Fruit fly (Drosophila melanogaster): ENCODE measurements around the gene ymp.

ymp gene

dm6 chr3R:25633865-25634460 lies 25.0 kb upstream of the ymp start:
- TF ChIP-seq Sin3A (optimal IDR thresholded peaks at IDR 0.05) (no peak), h (optimal IDR thresholded peaks at IDR 0.05) (no peak), insv (optimal IDR thresholded peaks at IDR 0.05) (no peak), ttk (optimal IDR thresholded peaks at IDR 0.05) (no peak), psq (optimal IDR thresholded peaks at IDR 0.05) (no peak), Myc (optimal IDR thresholded peaks at IDR 0.05) (no peak)

DNA sequence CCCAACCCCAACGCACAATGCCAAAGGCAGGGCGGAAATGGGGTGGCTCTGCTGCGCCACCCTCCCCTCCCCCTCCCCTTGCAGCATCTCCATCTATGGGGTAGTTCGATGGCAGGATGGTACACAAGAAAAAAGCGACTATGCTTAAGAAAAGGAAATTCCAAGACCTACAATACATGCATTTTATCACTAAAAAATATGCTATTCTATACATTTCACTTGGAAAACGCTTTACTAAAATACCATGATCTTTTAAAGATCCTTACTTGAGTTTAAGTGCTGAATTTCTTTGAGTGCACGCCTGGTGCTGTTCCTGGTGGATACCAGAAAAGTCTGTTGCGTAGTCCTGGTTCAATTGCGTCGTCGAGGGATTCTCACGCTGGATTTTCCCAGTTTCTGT lies 22.2 kb upstream of the ymp start:
- TF ChIP-seq psq (optimal IDR thresholded peaks at IDR 0.05) (no peak), Sin3A (optimal IDR thresholded peaks at IDR 0.05) (no peak), h (optimal IDR thresholded peaks at IDR 0.05) (no peak), ttk (optimal IDR thresholded peaks at IDR 0.05) (no peak), insv (optimal IDR thresholded peaks at IDR 0.05) (no peak), Myc (optimal IDR thresholded peaks at IDR 0.05) (no peak)

dm6 chr3R:25630541-25630940 lies 21.6 kb upstream of the ymp start:
- no peak for TF ChIP-seq psq (optimal IDR thresholded peaks at IDR 0.05)
- no peak for TF ChIP-seq insv (optimal IDR thresholded peaks at IDR 0.05)
- no peak for TF ChIP-seq ttk (optimal IDR thresholded peaks at IDR 0.05)
- no peak for TF ChIP-seq h (optimal IDR thresholded peaks at IDR 0.05)
- no peak for TF ChIP-seq Sin3A (optimal IDR thresholded peaks at IDR 0.05)
- no peak for TF ChIP-seq Myc (optimal IDR thresholded peaks at IDR 0.05)

- TF ChIP-seq ttk (optimal IDR thresholded peaks at IDR 0.05) (no peak), Myc (optimal IDR thresholded peaks at IDR 0.05) (no peak), insv (optimal IDR thresholded peaks at IDR 0.05) (no peak), Sin3A (optimal IDR thresholded peaks at IDR 0.05) (no peak), psq (optimal IDR thresholded peaks at IDR 0.05) (no peak), h (optimal IDR thresholded peaks at IDR 0.05) (no peak)
Observed at dm6 chr3R:25628657-25629056, 19.7 kb upstream of the ymp start.

dm6 chr3R:25626625-25627275 lies 17.8 kb upstream of the ymp start, which contains the start of gene Ssadh:
Gene Ssadh (minus strand): TSS chr3R:25626924.
- TF ChIP-seq ttk (optimal IDR thresholded peaks at IDR 0.05), result no peak
- no peak for TF ChIP-seq h (optimal IDR thresholded peaks at IDR 0.05)
- no peak for TF ChIP-seq Sin3A (optimal IDR thresholded peaks at IDR 0.05)
- TF ChIP-seq Myc (optimal IDR thresholded peaks at IDR 0.05), result no peak
- no peak for TF ChIP-seq insv (optimal IDR thresholded peaks at IDR 0.05)
- TF ChIP-seq psq (optimal IDR thresholded peaks at IDR 0.05), result no peak

DNA sequence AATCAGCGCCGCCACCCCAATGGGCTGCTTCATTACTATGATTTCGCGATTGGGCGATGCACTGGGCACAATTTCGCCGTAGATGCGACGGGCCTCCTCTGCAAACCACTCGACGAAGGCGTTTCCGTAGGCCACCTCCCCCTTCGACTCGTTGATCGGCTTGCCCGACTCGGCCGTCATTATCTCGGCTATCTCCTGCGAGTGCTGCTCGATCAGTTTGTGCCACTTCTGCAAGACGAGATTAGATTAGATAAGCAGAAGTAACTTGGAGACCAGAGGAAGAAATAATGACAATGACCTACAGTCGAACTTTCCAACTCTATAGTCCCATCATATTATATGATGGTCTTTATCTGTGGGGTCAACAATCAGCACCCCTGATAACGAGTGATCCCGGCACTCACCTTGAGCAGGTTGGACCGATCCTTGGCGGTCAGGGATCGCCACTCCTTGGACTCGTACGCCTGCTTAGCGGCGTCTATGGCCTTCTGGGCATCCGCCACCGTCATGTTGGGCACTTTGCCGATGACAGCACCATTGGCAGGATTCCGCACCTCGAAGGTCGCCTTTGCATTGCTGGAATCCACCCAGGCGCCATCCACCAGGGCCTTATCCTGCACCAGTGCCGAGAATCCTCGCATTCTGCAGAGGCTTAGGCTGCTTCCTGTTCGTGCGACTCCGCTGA lies 17.2 kb upstream of the ymp start:
- no peak for TF ChIP-seq ttk (optimal IDR thresholded peaks at IDR 0.05)
- no peak for TF ChIP-seq insv (optimal IDR thresholded peaks at IDR 0.05)
- no peak for TF ChIP-seq psq (optimal IDR thresholded peaks at IDR 0.05)
- no peak for TF ChIP-seq Myc (optimal IDR thresholded peaks at IDR 0.05)
- TF ChIP-seq Sin3A (optimal IDR thresholded peaks at IDR 0.05), result no peak
- TF ChIP-seq h (optimal IDR thresholded peaks at IDR 0.05), result no peak

dm6 chr3R:25623800-25624791 lies 15.2 kb upstream of the ymp start, which contains the start of gene Npl4:
Gene Npl4 (minus strand): TSS chr3R:25624662.
- TF ChIP-seq Myc (optimal IDR thresholded peaks at IDR 0.05), result no peak
- TF ChIP-seq h (optimal IDR thresholded peaks at IDR 0.05), result no peak
- no peak for TF ChIP-seq psq (optimal IDR thresholded peaks at IDR 0.05)
- TF ChIP-seq insv (optimal IDR thresholded peaks at IDR 0.05), result no peak
- no peak for TF ChIP-seq ttk (optimal IDR thresholded peaks at IDR 0.05)
- TF ChIP-seq Sin3A (optimal IDR thresholded peaks at IDR 0.05), result no peak

DNA sequence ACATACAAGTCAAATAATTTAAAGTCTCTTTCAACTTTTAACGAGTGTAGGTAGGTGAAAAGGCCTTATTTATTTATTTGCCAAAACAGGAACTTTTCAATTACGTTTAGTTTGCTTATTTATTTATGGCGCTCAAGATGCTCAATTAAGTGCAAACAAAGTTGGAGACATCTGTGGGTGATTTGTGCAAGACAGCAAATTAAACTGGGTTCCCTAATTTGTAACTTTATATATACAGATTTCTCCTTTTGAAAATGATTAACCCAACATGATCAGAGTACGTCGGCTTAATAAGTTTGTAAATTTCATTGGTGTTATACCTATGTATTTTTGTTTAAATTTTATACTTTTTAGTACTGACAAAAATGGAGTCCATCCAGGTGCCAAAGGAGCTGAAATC lies 9.2 kb upstream of the ymp start, which contains the start of gene CG5071:
TSS of gene CG5071 (plus strand) at position 301 of the 400 bp plus-strand sequence.
- no peak for TF ChIP-seq Sin3A (optimal IDR thresholded peaks at IDR 0.05)
- TF ChIP-seq h (optimal IDR thresholded peaks at IDR 0.05), result no peak
- no peak for TF ChIP-seq psq (optimal IDR thresholded peaks at IDR 0.05)
- no peak for TF ChIP-seq insv (optimal IDR thresholded peaks at IDR 0.05)
- no peak for TF ChIP-seq Myc (optimal IDR thresholded peaks at IDR 0.05)
- TF ChIP-seq ttk (optimal IDR thresholded peaks at IDR 0.05), result no peak

DNA sequence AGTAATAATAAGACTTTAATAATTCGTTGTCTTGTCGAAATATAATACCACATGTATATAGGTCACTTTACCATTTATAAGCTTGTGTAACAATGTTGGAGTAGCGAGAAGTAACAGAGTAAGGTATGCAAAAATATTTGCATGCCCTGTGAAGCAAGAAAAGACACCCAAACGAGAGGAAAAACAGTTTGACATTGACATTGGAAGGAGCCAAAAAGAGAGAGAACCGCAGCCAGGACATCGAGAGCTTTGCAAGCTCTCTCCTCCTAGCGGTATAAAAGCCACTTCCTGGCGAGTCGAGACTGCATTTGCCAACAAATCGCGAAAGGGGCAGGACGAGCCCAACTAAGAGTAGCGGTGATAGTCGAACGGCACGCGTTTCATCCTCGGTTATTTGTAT lies 4.4 kb upstream of the ymp start, which contains the start of gene CG5079:
TSS of gene CG5079 (plus strand) at position 301 of the 400 bp plus-strand sequence.
- TF ChIP-seq h (optimal IDR thresholded peaks at IDR 0.05) (no peak), Myc (optimal IDR thresholded peaks at IDR 0.05) (no peak), psq (optimal IDR thresholded peaks at IDR 0.05) (no peak), ttk (optimal IDR thresholded peaks at IDR 0.05) (no peak), insv (optimal IDR thresholded peaks at IDR 0.05) (no peak), Sin3A (optimal IDR thresholded peaks at IDR 0.05) (no peak)

dm6 chr3R:25596274-25597034 lies 12.5 kb downstream of the ymp start:
- TF ChIP-seq ttk (optimal IDR thresholded peaks at IDR 0.05), result no peak
- TF ChIP-seq Sin3A (optimal IDR thresholded peaks at IDR 0.05), result no peak
- TF ChIP-seq Myc (optimal IDR thresholded peaks at IDR 0.05), result no peak
- no peak for TF ChIP-seq psq (optimal IDR thresholded peaks at IDR 0.05)
- TF ChIP-seq h (optimal IDR thresholded peaks at IDR 0.05), result no peak
- TF ChIP-seq insv (optimal IDR thresholded peaks at IDR 0.05), result no peak

Data from Kc167 (cell line).